Fruit fly (Drosophila melanogaster) whole organism, embryonic: ENCODE measurements around the gene drl.

Source experiments
- CG10267 ChIP-seq: fragments of 200-800 bp; sonication (Bioruptor generic); optimal IDR thresholded peaks from 2 replicates; lab custom pipeline; 2018; ENCODE audit warnings: missing biosample characterization, mild to moderate bottlenecking, missing genetic modification characterization, moderate library complexity
- CG10321 ChIP-seq: fragments of 200-800 bp; sonication (Bioruptor generic); IDR thresholded peaks from 2 replicates; pipeline ENCODE4 v1.3.6; 2022; ENCODE audit warnings: missing biosample characterization, missing genetic modification characterization
- CG10462 ChIP-seq: fragments of 200-800 bp; sonication (Bioruptor generic); optimal IDR thresholded peaks from 2 replicates; lab custom pipeline; 2016; ENCODE audit warnings: missing biosample characterization, missing genetic modification characterization
- CG10654 ChIP-seq: fragments of 200-800 bp; sonication (Bioruptor generic); optimal IDR thresholded peaks from 2 replicates; lab custom pipeline; 2016; ENCODE audit warnings: missing biosample characterization, missing genetic modification characterization
- CG10979 ChIP-seq: fragments of 200-800 bp; sonication (Bioruptor generic); optimal IDR thresholded peaks from 2 replicates; lab custom pipeline; 2018; ENCODE audit warnings: missing biosample characterization, mild to moderate bottlenecking, missing genetic modification characterization, moderate library complexity
- CG11398 ChIP-seq: fragments of 200-800 bp; sonication (Bioruptor generic); optimal IDR thresholded peaks from 2 replicates; lab custom pipeline; 2016; ENCODE audit warnings: missing biosample characterization, missing genetic modification characterization
- CG11723 ChIP-seq: fragments of 200-800 bp; sonication (Bioruptor generic); optimal IDR thresholded peaks from 2 replicates; lab custom pipeline; 2017; ENCODE audit warnings: missing biosample characterization, mild to moderate bottlenecking, missing genetic modification characterization
- CG12071 ChIP-seq: fragments of 200-800 bp; sonication (Bioruptor generic); optimal IDR thresholded peaks from 3 replicates; lab custom pipeline; 2018; ENCODE audit warnings: missing biosample characterization, mild to moderate bottlenecking, missing genetic modification characterization
- CG12299 ChIP-seq: fragments of 200-800 bp; sonication (Bioruptor generic); optimal IDR thresholded peaks from 2 replicates; lab custom pipeline; 2018; ENCODE audit warnings: missing biosample characterization, mild to moderate bottlenecking, missing genetic modification characterization
- CG14710 ChIP-seq: fragments of 200-800 bp; sonication (Bioruptor generic); optimal IDR thresholded peaks from 3 replicates; lab custom pipeline; 2019; ENCODE audit warnings: missing biosample characterization, mild to moderate bottlenecking, missing genetic modification characterization, moderate library complexity
- CG2120 ChIP-seq: fragments of 200-800 bp; sonication (Bioruptor generic); optimal IDR thresholded peaks from 3 replicates; lab custom pipeline; 2016; ENCODE audit warnings: missing biosample characterization, missing genetic modification characterization
- CG3065 ChIP-seq: fragments of 200-800 bp; sonication (Bioruptor generic); optimal IDR thresholded peaks from 2 replicates; lab custom pipeline; 2016; ENCODE audit warnings: missing biosample characterization, missing genetic modification characterization
- CG31224 ChIP-seq: fragments of 200-800 bp; sonication (Bioruptor generic); IDR thresholded peaks from 2 replicates; pipeline ENCODE4 v1.3.6; 2022; ENCODE audit warnings: missing biosample characterization, missing genetic modification characterization
- CG31441 ChIP-seq: fragments of 200-800 bp; sonication (Bioruptor generic); IDR thresholded peaks from 2 replicates; pipeline ENCODE4 v1.3.6; 2022; ENCODE audit warnings: missing biosample characterization, missing genetic modification characterization
- CG3407 ChIP-seq: fragments of 200-800 bp; sonication (Bioruptor generic); optimal IDR thresholded peaks from 2 replicates; lab custom pipeline; 2018; ENCODE audit warnings: missing biosample characterization, mild to moderate bottlenecking, missing genetic modification characterization
- CG4328 ChIP-seq: fragments of 200-800 bp; sonication (Bioruptor generic); optimal IDR thresholded peaks from 3 replicates; lab custom pipeline; 2017; ENCODE audit warnings: missing biosample characterization, missing genetic modification reagents, missing genetic modification characterization
- CG4820 ChIP-seq: fragments of 200-800 bp; sonication (Bioruptor generic); optimal IDR thresholded peaks from 3 replicates; lab custom pipeline; 2016; ENCODE audit warnings: missing biosample characterization, missing genetic modification characterization
- CG6791 ChIP-seq: fragments of 200-800 bp; sonication (Bioruptor generic); IDR thresholded peaks from 3 replicates; pipeline ENCODE4 v1.3.6; 2022; ENCODE audit warnings: missing biosample characterization, missing genetic modification characterization; ENCODE audit not compliant: partially characterized antibody
- CG6813 ChIP-seq: fragments of 200-800 bp; sonication (Bioruptor generic); optimal IDR thresholded peaks from 2 replicates; lab custom pipeline; 2017; ENCODE audit warnings: missing biosample characterization, missing genetic modification characterization, mild to moderate bottlenecking, moderate library complexity, missing genetic modification reagents
- CG8388 ChIP-seq: fragments of 200-800 bp; sonication (Bioruptor generic); optimal IDR thresholded peaks from 2 replicates; lab custom pipeline; 2019; ENCODE audit warnings: missing biosample characterization, mild to moderate bottlenecking, missing genetic modification characterization, moderate library complexity
- CG9727 ChIP-seq: fragments of 200-800 bp; sonication (Bioruptor generic); optimal IDR thresholded peaks from 3 replicates; lab custom pipeline; 2017; ENCODE audit warnings: missing biosample characterization, mild to moderate bottlenecking, missing genetic modification characterization
- CkIIα-i1 ChIP-seq: fragments of 200-800 bp; sonication (Bioruptor generic); IDR thresholded peaks from 2 replicates; pipeline ENCODE4 v1.3.6; 2022; ENCODE audit warnings: missing biosample characterization, missing genetic modification characterization
- Dbx ChIP-seq: fragments of 200-800 bp; sonication (Bioruptor generic); IDR thresholded peaks from 3 replicates; pipeline ENCODE4 v1.3.6; 2022; ENCODE audit warnings: missing biosample characterization, missing genetic modification characterization
- Fer1 ChIP-seq: fragments of 200-800 bp; sonication (Bioruptor generic); optimal IDR thresholded peaks from 2 replicates; lab custom pipeline; 2017; ENCODE audit warnings: missing biosample characterization, mild to moderate bottlenecking, missing genetic modification characterization
- Hey ChIP-seq: fragments of 200-800 bp; sonication (Bioruptor generic); optimal IDR thresholded peaks from 3 replicates; lab custom pipeline; 2018; ENCODE audit warnings: missing biosample characterization, mild to moderate bottlenecking, missing genetic modification characterization
- Hmr ChIP-seq: fragments of 200-800 bp; sonication (Bioruptor generic); optimal IDR thresholded peaks from 3 replicates; lab custom pipeline; 2017; ENCODE audit warnings: mild to moderate bottlenecking, missing biosample characterization, missing genetic modification reagents, missing genetic modification characterization
- Jarid2 ChIP-seq: fragments of 200-800 bp; sonication (Bioruptor generic); optimal IDR thresholded peaks from 3 replicates; lab custom pipeline; 2017; ENCODE audit warnings: mild to moderate bottlenecking, missing biosample characterization, missing genetic modification reagents, missing genetic modification characterization
- MESR4 ChIP-seq: fragments of 200-800 bp; sonication (Bioruptor generic); optimal IDR thresholded peaks from 2 replicates; lab custom pipeline; 2018; ENCODE audit warnings: missing biosample characterization, mild to moderate bottlenecking, missing genetic modification characterization, moderate library complexity
- NFAT ChIP-seq: fragments of 200-800 bp; sonication (Bioruptor generic); IDR thresholded peaks from 2 replicates; pipeline ENCODE4 v1.3.6; 2022; ENCODE audit warnings: missing biosample characterization, missing genetic modification characterization
- Nf-YC ChIP-seq: fragments of 200-800 bp; optimal IDR thresholded peaks from 3 replicates; lab custom pipeline; 2019; ENCODE audit warnings: missing biosample characterization, mild to moderate bottlenecking, missing genetic modification characterization, moderate library complexity
- Oaz ChIP-seq: fragments of 200-800 bp; sonication (Bioruptor generic); IDR thresholded peaks from 2 replicates; pipeline ENCODE4 v1.3.6; 2022; ENCODE audit warnings: missing biosample characterization, missing genetic modification characterization
- Opbp ChIP-seq: fragments of 200-800 bp; sonication (Bioruptor generic); IDR thresholded peaks from 3 replicates; pipeline ENCODE4 v1.3.6; 2022; ENCODE audit warnings: missing biosample characterization, missing genetic modification characterization; ENCODE audit not compliant: partially characterized antibody
- Ssrp ChIP-seq: fragments of 200-800 bp; sonication (Bioruptor generic); optimal IDR thresholded peaks from 2 replicates; lab custom pipeline; 2018; ENCODE audit warnings: missing biosample characterization, mild to moderate bottlenecking, missing genetic modification characterization, moderate library complexity
- ac ChIP-seq: fragments of 200-800 bp; sonication (Bioruptor generic); optimal IDR thresholded peaks from 3 replicates; lab custom pipeline; 2017; ENCODE audit warnings: missing biosample characterization, mild to moderate bottlenecking, missing genetic modification characterization
- aop ChIP-seq: fragments of 200-800 bp; sonication (Bioruptor generic); IDR thresholded peaks from 2 replicates; pipeline ENCODE4 v1.3.6; 2022; ENCODE audit warnings: missing biosample characterization, missing genetic modification characterization
- ash1 ChIP-seq: fragments of 200-800 bp; sonication (Bioruptor generic); optimal IDR thresholded peaks from 2 replicates; lab custom pipeline; 2018; ENCODE audit warnings: missing biosample characterization, mild to moderate bottlenecking, missing genetic modification characterization
- danr ChIP-seq: fragments of 200-800 bp; sonication (Bioruptor generic); IDR thresholded peaks from 2 replicates; pipeline ENCODE4 v1.3.6; 2022; ENCODE audit warnings: missing biosample characterization, missing genetic modification characterization
- gro ChIP-seq: fragments of 200-800 bp; sonication (Bioruptor generic); optimal IDR thresholded peaks from 2 replicates; lab custom pipeline; 2016; ENCODE audit warnings: missing biosample characterization, missing genetic modification characterization
- mirr ChIP-seq: fragments of 200-800 bp; sonication (Bioruptor generic); optimal IDR thresholded peaks from 3 replicates; lab custom pipeline; 2018; ENCODE audit warnings: missing biosample characterization, mild to moderate bottlenecking, missing genetic modification characterization
- pb ChIP-seq: fragments of 200-800 bp; sonication (Bioruptor generic); optimal IDR thresholded peaks from 3 replicates; lab custom pipeline; 2016; ENCODE audit warnings: missing biosample characterization, missing genetic modification characterization
- pho ChIP-seq: fragments of 200-800 bp; sonication (Bioruptor generic); optimal IDR thresholded peaks from 2 replicates; lab custom pipeline; 2016; ENCODE audit warnings: missing biosample characterization, missing genetic modification characterization
- pum ChIP-seq: fragments of 200-800 bp; sonication (Bioruptor generic); optimal IDR thresholded peaks from 2 replicates; lab custom pipeline; 2016; ENCODE audit warnings: missing biosample characterization, missing genetic modification characterization
- rib ChIP-seq: fragments of 200-800 bp; sonication (Bioruptor generic); IDR thresholded peaks from 2 replicates; pipeline ENCODE4 v1.3.6; 2022; ENCODE audit warnings: missing biosample characterization, missing genetic modification characterization
- sim ChIP-seq: fragments of 200-800 bp; sonication (Bioruptor generic); IDR thresholded peaks from 2 replicates; pipeline ENCODE4 v1.3.6; 2022; ENCODE audit warnings: missing biosample characterization, missing genetic modification characterization
- tin ChIP-seq: fragments of 200-800 bp; sonication (Bioruptor generic); optimal IDR thresholded peaks from 3 replicates; lab custom pipeline; 2016; ENCODE audit warnings: missing biosample characterization, missing genetic modification characterization
- wek ChIP-seq: fragments of 200-800 bp; sonication (Bioruptor generic); optimal IDR thresholded peaks from 3 replicates; lab custom pipeline; 2018; ENCODE audit warnings: missing biosample characterization, mild to moderate bottlenecking, missing genetic modification characterization, moderate library complexity
- wor ChIP-seq: fragments of 200-800 bp; sonication (Bioruptor generic); IDR thresholded peaks from 2 replicates; pipeline ENCODE4 v1.3.6; 2022; ENCODE audit warnings: missing biosample characterization, missing genetic modification characterization

drl gene

dm6 chr2L:19158005-19158666 lies 32.0 kb upstream of the drl start (continued):
- TF ChIP-seq pb (GFP tag; lab: Kevin White, UChicago) (peak; percentile 6), CG14710 (tag; lab: Kevin White, UChicago) (no peak), wor (GFP tag; lab: Robert Waterston, UW) (no peak), CG10979 (tag; lab: Kevin White, UChicago) (peak; percentile 8), CG4328 (GFP tag; lab: Kevin White, UChicago) (no peak), CG11398 (GFP tag; lab: Kevin White, UChicago) (no peak), CkIIα-i1 (no peak), rib (GFP tag; lab: Robert Waterston, UW) (0 out of 2 replicates have a peak, but pooled peaks have one; percentile 39), CG4820 (GFP tag; lab: Kevin White, UChicago) (no peak), Nf-YC (tag; lab: Kevin White, UChicago) (peak; percentile 47), ash1 (GFP tag; lab: Kevin White, UChicago) (peak; percentile 76), CG6791 (GFP tag; lab: Robert Waterston, UW) (0 out of 3 replicates have a peak, but pooled peaks have one; percentile 5), Opbp (GFP tag; lab: Robert Waterston, UW) (peak; percentile 44; the same call in 1 of the 3 replicates), CG10654 (GFP tag; lab: Kevin White, UChicago) (no peak), CG12299 (peak; percentile 46), Hey (tag; lab: Kevin White, UChicago) (peak; percentile 5), NFAT (GFP tag; lab: Robert Waterston, UW) (peak; percentile 20; the same call in 1 of the 2 replicates), CG10267 (tag; lab: Kevin White, UChicago) (peak; percentile 22), Ssrp (tag; lab: Kevin White, UChicago) (no peak), CG2120 (GFP tag; lab: Kevin White, UChicago) (peak; percentile 33), CG3065 (no peak), MESR4 (no peak), Jarid2 (GFP tag; lab: Kevin White, UChicago) (peak; percentile 91)

dm6 chr2L:19158679-19159551 lies 31.2 kb upstream of the drl start:
- TF ChIP-seq Hmr (GFP tag; lab: Kevin White, UChicago): no peak
- TF ChIP-seq gro (GFP tag; lab: Kevin White, UChicago): no peak
- TF ChIP-seq wek: peak; percentile 16
- peak; percentile 51 for TF ChIP-seq CG6813 (GFP tag; lab: Kevin White, UChicago)
- peak; percentile 0 for TF ChIP-seq pho
- TF ChIP-seq CG11723 (GFP tag; lab: Kevin White, UChicago): peak; percentile 47
- no peak for TF ChIP-seq Fer1 (GFP tag; lab: Kevin White, UChicago)
- no peak for TF ChIP-seq danr (GFP tag; lab: Robert Waterston, UW)
- no peak for TF ChIP-seq CG10462 (GFP tag; lab: Kevin White, UChicago)
- peak; percentile 26 for TF ChIP-seq CG11398 (GFP tag; lab: Kevin White, UChicago)
- no peak for TF ChIP-seq mirr (GFP tag; lab: Kevin White, UChicago)
- peak; percentile 28 for TF ChIP-seq tin (GFP tag; lab: Kevin White, UChicago)
- no peak for TF ChIP-seq ac
- no peak for TF ChIP-seq CG8388 (GFP tag; lab: Kevin White, UChicago)
- TF ChIP-seq CG31441: peak; percentile 53; the same call in 1 of the 2 replicates
- no peak for TF ChIP-seq sim (GFP tag; lab: Robert Waterston, UW)
- TF ChIP-seq CG31224 (GFP tag; lab: Robert Waterston, UW): no peak
- TF ChIP-seq Dbx: peak; percentile 10; the same call in 1 of the 3 replicates
- 0 out of 2 replicates have a peak, but pooled peaks have one; percentile 19 for TF ChIP-seq aop
- peak; percentile 30 for TF ChIP-seq CG3407 (GFP tag; lab: Kevin White, UChicago)
- TF ChIP-seq CG10321 (GFP tag; lab: Robert Waterston, UW): no peak
- TF ChIP-seq Oaz (GFP tag; lab: Robert Waterston, UW): no peak
- peak; percentile 39 for TF ChIP-seq pum (GFP tag; lab: Kevin White, UChicago)
- no peak for TF ChIP-seq CG12071 (GFP tag; lab: Kevin White, UChicago)
- peak; percentile 42 for TF ChIP-seq CG9727 (GFP tag; lab: Kevin White, UChicago)
